Worm (Caenorhabditis elegans) whole organism, mixed stage, embryonic: ENCODE results near the gene F41H10.12.

ENCODE experiments used
- blmp-1 ChIP-seq: fragments of 150-350 bp; optimal IDR thresholded peaks from 2 replicates; lab custom pipeline; 2014; ENCODE audit warnings: missing biosample characterization, missing genetic modification characterization
- elt-1 ChIP-seq: sonication (generic microtip); optimal IDR thresholded peaks from 2 replicates; lab custom pipeline; 2017; ENCODE audit warnings: missing genetic modification characterization, mild to moderate bottlenecking, missing compliant biosample characterization, antibody characterized with exemption, moderate library complexity, borderline replicate concordance; ENCODE audit not compliant: insufficient read depth
- lin-13 ChIP-seq: fragments of 150-350 bp; optimal IDR thresholded peaks from 2 replicates; lab custom pipeline; 2014; ENCODE audit warnings: missing biosample characterization, missing genetic modification characterization
- mep-1 ChIP-seq: fragments of 150-350 bp; optimal IDR thresholded peaks from 2 replicates; lab custom pipeline; 2017; ENCODE audit warnings: missing biosample characterization, missing genetic modification reagents, missing genetic modification characterization, inconsistent platforms
- nhr-28 ChIP-seq: fragments of 150-350 bp; optimal IDR thresholded peaks from 2 replicates; lab custom pipeline; 2014; ENCODE audit warnings: missing biosample characterization, missing genetic modification characterization
- snpc-4 ChIP-seq: fragments of 150-350 bp; optimal IDR thresholded peaks from 2 replicates; lab custom pipeline; 2014; ENCODE audit warnings: missing biosample characterization, missing genetic modification characterization

ce11 chrIV:5405345-5405744 lies 20.2 kb downstream of the F41H10.12 start, which contains the start of gene ZK616.61:
- TF ChIP-seq nhr-28 (tag; lab: Kevin White, UChicago) = no peak
- no peak for TF ChIP-seq snpc-4 (tag; lab: Kevin White, UChicago)
- no peak for TF ChIP-seq elt-1
- no peak for TF ChIP-seq mep-1 (tag; lab: Kevin White, UChicago)
- no peak for TF ChIP-seq lin-13 (tag; lab: Kevin White, UChicago)
- TF ChIP-seq blmp-1 (tag; lab: Kevin White, UChicago) = no peak
